Worm (Caenorhabditis elegans): ENCODE measurements around the gene F11E6.10.

ce11 chrIV:17426970-17427369 is 36.0 kb downstream of the F11E6.10 start:
- TF ChIP-seq bed-1 (GFP tag; IDR thresholded peaks at IDR 0.05) (no peak), him-1 (tag; optimal IDR thresholded peaks at IDR 0.05) (no peak), nhr-120 (GFP tag; IDR thresholded peaks at IDR 0.05) (no peak)

Data from whole organism, young adult.